Fruit fly (Drosophila melanogaster) Kc167 (cell line): ENCODE data around the gene Pits.

Source experiments
- Sin3A ChIP-seq: fragments of >200 bp; optimal IDR thresholded peaks from 2 replicates; lab custom pipeline; 2018; ENCODE audit warnings: missing external identifiers
- psq ChIP-seq: fragments of >200 bp; optimal IDR thresholded peaks from 2 replicates; lab custom pipeline; 2017; ENCODE audit warnings: missing external identifiers
- ttk ChIP-seq: sonication (Bioruptor generic); optimal IDR thresholded peaks from 2 replicates; lab custom pipeline; 2017; ENCODE audit warnings: missing external identifiers

dm6 chrX:12546857-12547606, 36.0 kb downstream of the Pits start:
- TF ChIP-seq Sin3A = no peak
- TF ChIP-seq psq (lab: Kevin White, UChicago) = no peak
- TF ChIP-seq ttk (lab: Kevin White, UChicago) = no peak
